Worm (Caenorhabditis elegans) whole organism, L2 larva: Measurements from ENCODE around the gene figl-1.

Experiments
- alr-1 ChIP-seq: fragments of 150-350 bp; optimal IDR thresholded peaks from 2 replicates; lab custom pipeline; 2014; ENCODE audit warnings: missing biosample characterization, missing genetic modification characterization
- fos-1 ChIP-seq: fragments of 150-350 bp; optimal IDR thresholded peaks from 2 replicates; lab custom pipeline; 2014; ENCODE audit warnings: missing biosample characterization, missing genetic modification characterization
- mdl-1 ChIP-seq, 2 experiments: fragments of 150-350 bp in 1 of 2; sonication (generic microtip) in 1 of 2; optimal IDR thresholded peaks; 2 replicates each; lab custom pipeline; 2017; ENCODE audit warnings: missing biosample characterization in 2 of 2, missing genetic modification characterization in 2 of 2
- nhr-12 ChIP-seq: fragments of 150-350 bp; optimal IDR thresholded peaks from 2 replicates; lab custom pipeline; 2014; ENCODE audit warnings: missing biosample characterization, missing genetic modification characterization
- nhr-23 ChIP-seq: fragments of 150-350 bp; optimal IDR thresholded peaks from 2 replicates; lab custom pipeline; 2014; ENCODE audit warnings: missing biosample characterization, missing genetic modification reagents, missing genetic modification characterization
- sma-9 ChIP-seq, 2 experiments: fragments of 150-350 bp in 1 of 2; sonication (generic microtip) in 1 of 2; optimal IDR thresholded peaks; 2 replicates each; lab custom pipeline; 2014 to 2016; ENCODE audit warnings: missing genetic modification characterization in 2 of 2, mild to moderate bottlenecking in 1 of 2, missing biosample characterization in 1 of 2, missing compliant biosample characterization in 1 of 2, missing genetic modification reagents in 1 of 2, moderate library complexity in 1 of 2
- unc-62 ChIP-seq: fragments of 150-350 bp; optimal IDR thresholded peaks from 2 replicates; lab custom pipeline; 2014; ENCODE audit warnings: missing biosample characterization, missing genetic modification reagents, missing genetic modification characterization
- ztf-11 ChIP-seq: sonication (generic microtip); optimal IDR thresholded peaks from 2 replicates; lab custom pipeline; 2017; ENCODE audit warnings: missing biosample characterization, missing genetic modification characterization
- ztf-4 ChIP-seq: fragments of 150-350 bp; optimal IDR thresholded peaks from 2 replicates; lab custom pipeline; 2014; ENCODE audit warnings: missing biosample characterization, missing genetic modification characterization

DNA sequence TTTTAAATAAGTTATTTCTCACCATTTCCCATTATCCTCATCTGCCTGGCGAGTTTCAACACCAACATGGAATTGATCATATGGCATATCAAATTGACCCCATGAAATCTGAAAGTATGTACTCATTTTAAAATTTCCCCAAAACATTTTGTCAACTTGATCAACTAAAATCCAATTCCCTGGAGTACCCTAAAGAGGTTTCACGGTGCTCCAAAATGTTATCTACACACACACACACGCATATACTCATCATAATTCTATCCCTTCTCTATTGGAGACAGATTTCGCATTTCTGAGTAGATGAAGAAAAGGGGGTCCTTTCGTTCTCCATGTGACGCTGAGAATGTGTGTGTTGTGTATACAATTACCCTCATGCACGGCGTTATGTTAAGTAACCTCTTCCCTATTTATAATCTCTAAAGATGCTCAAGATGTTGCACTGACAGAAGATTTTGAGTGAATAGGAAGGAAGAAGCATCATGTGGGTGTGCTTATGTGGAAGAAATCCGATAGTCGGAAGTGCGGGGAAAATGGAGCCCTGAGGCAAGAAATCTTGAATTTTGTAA lies 10.3 kb upstream of the figl-1 start:
- TF ChIP-seq ztf-11, result no peak
- no peak for TF ChIP-seq nhr-12 (tag; lab: Kevin White, UChicago)
- TF ChIP-seq alr-1 (tag; lab: Kevin White, UChicago), result no peak
- no peak for TF ChIP-seq nhr-23 (tag; lab: Kevin White, UChicago)
- no peak for TF ChIP-seq mdl-1 (tag; optimal IDR thresholded peaks at IDR 0.05; lab: Kevin White, UChicago)
- no peak for TF ChIP-seq fos-1 (tag; lab: Kevin White, UChicago)
- no peak for TF ChIP-seq ztf-4 (tag; lab: Kevin White, UChicago)
- no peak for TF ChIP-seq unc-62 (GFP tag; lab: Kevin White, UChicago)
- no peak for TF ChIP-seq sma-9 (GFP tag; optimal IDR thresholded peaks at IDR 0.05; lab: Kevin White, UChicago)
- no peak for TF ChIP-seq sma-9 (tag; optimal IDR thresholded peaks at IDR 0.05; lab: Kevin White, UChicago)
